Fruit fly (Drosophila melanogaster) whole organism, wandering third instar larva: ENCODE results near the gene Nep6.

Experiments
- Abd-B ChIP-seq: fragments of >200 bp; optimal IDR thresholded peaks from 2 replicates; lab custom pipeline; 2017; ENCODE audit warnings: missing biosample characterization, missing genetic modification characterization
- CG32264 ChIP-seq: fragments of 200-800 bp; sonication (Bioruptor generic); optimal IDR thresholded peaks from 2 replicates; lab custom pipeline; 2016; ENCODE audit warnings: missing biosample characterization, missing genetic modification characterization
- CG9705 ChIP-seq: fragments of 200-800 bp; sonication (Bioruptor generic); optimal IDR thresholded peaks from 2 replicates; lab custom pipeline; 2018; ENCODE audit warnings: missing biosample characterization, mild to moderate bottlenecking, missing genetic modification characterization
- CrebA ChIP-seq: fragments of 200-800 bp; sonication (Bioruptor generic); optimal IDR thresholded peaks from 2 replicates; lab custom pipeline; 2016; ENCODE audit warnings: missing biosample characterization, mild to moderate bottlenecking, missing genetic modification characterization, borderline replicate concordance
- Dif ChIP-seq: fragments of 200-275, 200-300 bp; sonication (Bioruptor generic); optimal IDR thresholded peaks from 2 replicates; lab custom pipeline; 2018; ENCODE audit warnings: missing biosample characterization, missing genetic modification characterization; ENCODE audit not compliant: partially characterized antibody
- GATAd ChIP-seq: sonication (Bioruptor generic); optimal IDR thresholded peaks from 2 replicates; lab custom pipeline; 2016; ENCODE audit warnings: missing biosample characterization, missing genetic modification characterization
- HLH106 ChIP-seq: fragments of 200-800 bp; optimal IDR thresholded peaks from 3 replicates; lab custom pipeline; 2019; ENCODE audit warnings: missing biosample characterization, mild to moderate bottlenecking, missing genetic modification characterization, moderate library complexity
- Hnf4 ChIP-seq: fragments of 200-800 bp; sonication (Bioruptor generic); optimal IDR thresholded peaks from 2 replicates; lab custom pipeline; 2016; ENCODE audit warnings: missing biosample characterization, mild to moderate bottlenecking, missing genetic modification characterization
- Hr78 ChIP-seq: fragments of >200 bp; optimal IDR thresholded peaks from 2 replicates; lab custom pipeline; 2017; ENCODE audit warnings: missing biosample characterization, missing genetic modification characterization
- Hr83 ChIP-seq: fragments of 200-300 bp; sonication (Bioruptor generic); optimal IDR thresholded peaks from 2 replicates; lab custom pipeline; 2016; ENCODE audit warnings: missing biosample characterization, mild to moderate bottlenecking, missing genetic modification characterization, moderate library complexity; ENCODE audit not compliant: poor library complexity, severe bottlenecking
- Mio ChIP-seq: sonication (Bioruptor generic); optimal IDR thresholded peaks from 2 replicates; lab custom pipeline; 2016; ENCODE audit warnings: missing biosample characterization, missing genetic modification characterization
- OdsH ChIP-seq: fragments of 200-800 bp; sonication (Bioruptor generic); optimal IDR thresholded peaks from 2 replicates; lab custom pipeline; 2016; ENCODE audit warnings: missing biosample characterization, mild to moderate bottlenecking, missing genetic modification characterization
- Rel ChIP-seq, 2 experiments: fragments of 200-800 bp; sonication (Bioruptor generic) in 1 of 2; optimal IDR thresholded peaks; 2 replicates in 1 of 2; 3 replicates in 1 of 2; lab custom pipeline; 2016 to 2019; ENCODE audit warnings: mild to moderate bottlenecking in 2 of 2, missing biosample characterization in 2 of 2, missing genetic modification characterization in 2 of 2, moderate library complexity in 1 of 2
- Sp1 ChIP-seq: fragments of 200-800 bp; sonication (Bioruptor generic); optimal IDR thresholded peaks from 3 replicates; lab custom pipeline; 2019; ENCODE audit warnings: missing biosample characterization, mild to moderate bottlenecking, missing genetic modification characterization, moderate library complexity
- Vsx2 ChIP-seq: fragments of 200-300, 225-300 bp; sonication (Bioruptor generic); optimal IDR thresholded peaks from 2 replicates; lab custom pipeline; 2018; ENCODE audit warnings: missing biosample characterization, missing genetic modification characterization; ENCODE audit not compliant: partially characterized antibody
- br ChIP-seq: fragments of 200-800 bp; sonication (Bioruptor generic); optimal IDR thresholded peaks from 2 replicates; lab custom pipeline; 2016; ENCODE audit warnings: missing biosample characterization, missing genetic modification characterization
- brk ChIP-seq: fragments of 200-800 bp; sonication (Bioruptor generic); optimal IDR thresholded peaks from 2 replicates; lab custom pipeline; 2016; ENCODE audit warnings: missing biosample characterization, mild to moderate bottlenecking, missing genetic modification characterization
- dl ChIP-seq, 2 experiments: fragments of 175-275, 200-275 bp in 1 of 2; fragments of 200-275 bp in 1 of 2; sonication (Bioruptor generic); optimal IDR thresholded peaks; lab custom pipeline; 2018; ENCODE audit warnings: mild to moderate bottlenecking in 2 of 2, missing biosample characterization in 2 of 2, missing genetic modification characterization in 2 of 2, moderate library complexity in 2 of 2; ENCODE audit not compliant: partially characterized antibody in 2 of 2, insufficient read depth in 1 of 2
- dmrt93B ChIP-seq: fragments of 200-800 bp; sonication (Bioruptor generic); optimal IDR thresholded peaks from 2 replicates; lab custom pipeline; 2018; ENCODE audit warnings: missing biosample characterization, mild to moderate bottlenecking, missing genetic modification characterization
- dsf ChIP-seq: sonication (Bioruptor generic); optimal IDR thresholded peaks from 2 replicates; lab custom pipeline; 2016; ENCODE audit warnings: missing biosample characterization, missing genetic modification characterization, borderline replicate concordance
- ey ChIP-seq: fragments of 200-800 bp; sonication (Bioruptor generic); optimal IDR thresholded peaks from 2 replicates; lab custom pipeline; 2016; ENCODE audit warnings: missing biosample characterization, missing genetic modification characterization
- foxo ChIP-seq, 2 experiments: fragments of 200-800 bp; sonication (Bioruptor generic); optimal IDR thresholded peaks; 2 replicates in 1 of 2; 3 replicates in 1 of 2; lab custom pipeline; 2016 to 2017; ENCODE audit warnings: missing biosample characterization in 2 of 2, missing genetic modification characterization in 2 of 2
- fru ChIP-seq: fragments of 200-800 bp; sonication (Bioruptor generic); optimal IDR thresholded peaks from 3 replicates; lab custom pipeline; 2016; ENCODE audit warnings: missing biosample characterization, mild to moderate bottlenecking, missing genetic modification characterization
- h ChIP-seq: fragments of 200-800 bp; sonication (Bioruptor generic); optimal IDR thresholded peaks from 3 replicates; lab custom pipeline; 2016; ENCODE audit warnings: missing biosample characterization, mild to moderate bottlenecking, missing genetic modification characterization
- jim ChIP-seq: fragments of 175-275, 200-325 bp; sonication (Bioruptor generic); optimal IDR thresholded peaks from 2 replicates; lab custom pipeline; 2016; ENCODE audit warnings: missing biosample characterization, mild to moderate bottlenecking, missing genetic modification characterization
- pan ChIP-seq: fragments of >200 bp; optimal IDR thresholded peaks from 2 replicates; lab custom pipeline; 2017
- psq ChIP-seq: fragments of 200-800 bp; sonication (Bioruptor generic); optimal IDR thresholded peaks from 3 replicates; lab custom pipeline; 2017; ENCODE audit warnings: missing biosample characterization, mild to moderate bottlenecking, missing genetic modification characterization, moderate library complexity
- rgr ChIP-seq: fragments of 200-800 bp; sonication (Bioruptor generic); optimal IDR thresholded peaks from 3 replicates; lab custom pipeline; 2016; ENCODE audit warnings: missing biosample characterization, mild to moderate bottlenecking, missing genetic modification characterization
- sage ChIP-seq: fragments of 200-800 bp; sonication (Bioruptor generic); optimal IDR thresholded peaks from 2 replicates; lab custom pipeline; 2016; ENCODE audit warnings: missing biosample characterization, mild to moderate bottlenecking, missing genetic modification characterization
- sv ChIP-seq: fragments of 200-800 bp; sonication (Bioruptor generic); optimal IDR thresholded peaks from 3 replicates; lab custom pipeline; 2016; ENCODE audit warnings: missing biosample characterization, missing genetic modification characterization
- woc ChIP-seq: sonication (Bioruptor generic); optimal IDR thresholded peaks from 2 replicates; lab custom pipeline; 2016; ENCODE audit warnings: missing biosample characterization, mild to moderate bottlenecking, missing genetic modification characterization

Gene Nep6

DNA sequence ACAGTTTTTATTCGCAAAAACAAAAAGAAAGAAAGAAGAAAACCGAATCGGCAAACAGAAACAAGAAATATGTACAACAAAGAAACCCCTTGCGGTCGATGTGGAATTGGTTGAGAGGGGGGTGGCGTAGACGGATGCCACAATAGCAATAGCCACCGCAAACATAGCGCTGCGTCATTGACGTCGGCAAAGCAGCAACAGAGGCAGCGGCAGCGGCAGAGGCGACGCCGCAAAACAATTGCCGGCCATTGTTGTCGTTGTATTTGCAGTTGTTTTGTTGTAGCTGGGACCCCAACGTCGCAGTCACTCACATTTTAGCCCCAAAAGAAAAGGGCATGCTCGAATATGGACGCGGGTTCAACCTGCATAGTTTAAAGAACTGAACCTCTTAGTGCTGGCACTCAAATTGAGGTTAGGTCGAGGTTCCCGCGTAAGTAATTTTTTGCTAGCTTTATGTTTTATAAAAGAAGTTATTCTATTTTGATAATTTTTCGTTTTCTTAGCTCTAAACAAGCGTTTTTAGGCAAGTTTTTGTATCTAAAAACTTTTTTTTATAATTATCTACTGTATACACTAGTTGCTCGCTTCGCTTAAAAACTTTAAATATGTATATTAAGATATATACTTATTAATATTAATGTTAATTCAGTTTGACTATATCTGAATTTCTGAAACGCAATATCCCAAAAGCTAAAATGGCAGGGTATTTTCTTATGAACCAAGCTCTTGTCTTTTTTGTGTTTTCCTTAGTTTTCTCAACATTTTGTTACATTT is 45.7 kb upstream of the Nep6 start:
- TF ChIP-seq br (GFP tag; lab: Kevin White, UChicago): no peak
- peak; percentile 74 for TF ChIP-seq Sp1
- TF ChIP-seq Hnf4: no peak
- TF ChIP-seq dmrt93B: peak; percentile 85
- peak; percentile 6 to 31 for TF ChIP-seq dl (GFP tag; optimal IDR thresholded peaks at IDR 0.05; lab: Kevin White, UChicago; ENCODE audit: insufficient read depth in 1 of 2, partially characterized antibody in 2 of 2)
- peak; percentile 80 for TF ChIP-seq HLH106 (tag; lab: Kevin White, UChicago)
- peak; percentile 69 for TF ChIP-seq ey (GFP tag; lab: Kevin White, UChicago)
- TF ChIP-seq foxo (GFP tag; optimal IDR thresholded peaks at IDR 0.05; lab: Kevin White, UChicago): peak in 1 of 2 experiments; percentile 85
- TF ChIP-seq OdsH (GFP tag; lab: Kevin White, UChicago): peak; percentile 80
- TF ChIP-seq sage (GFP tag; lab: Kevin White, UChicago): no peak
- TF ChIP-seq pan (lab: Kevin White, UChicago): peak; percentile 43
- peak; percentile 79 for TF ChIP-seq rgr (GFP tag; lab: Kevin White, UChicago)
- peak; percentile 70 for TF ChIP-seq fru (GFP tag; lab: Kevin White, UChicago)
- TF ChIP-seq Abd-B (GFP tag; lab: Kevin White, UChicago): no peak
- TF ChIP-seq jim: peak; percentile 60
- peak; percentile 65 for TF ChIP-seq sv (GFP tag; lab: Kevin White, UChicago)
- peak; percentile 28 for TF ChIP-seq h (GFP tag; lab: Kevin White, UChicago)
- peak; percentile 9 for TF ChIP-seq Dif (GFP tag; lab: Kevin White, UChicago)
- TF ChIP-seq CrebA: peak; percentile 2
- TF ChIP-seq Hr83: peak; percentile 33
- TF ChIP-seq, all 38 proteins: peak for 16

DNA sequence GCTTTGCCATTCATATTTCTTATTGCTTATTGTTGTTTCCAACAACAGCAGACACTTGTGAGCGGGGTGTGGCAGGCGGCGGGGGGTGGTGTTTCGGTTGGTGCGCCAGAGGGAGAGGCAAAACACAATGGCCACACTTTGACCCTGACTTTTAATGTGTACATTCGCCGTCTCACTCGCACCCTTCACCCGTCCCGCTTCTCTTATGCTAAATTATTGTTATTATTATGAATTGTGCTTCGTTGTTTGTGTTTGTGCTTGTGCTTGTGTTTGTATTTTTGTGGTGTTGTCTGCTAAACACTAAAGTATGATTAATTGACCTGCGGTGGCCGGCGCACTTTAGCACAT is 45.1 kb upstream of the Nep6 start:
- no peak for TF ChIP-seq Mio
- TF ChIP-seq psq (GFP tag; lab: Kevin White, UChicago): peak; percentile 82
- no peak for TF ChIP-seq HLH106 (tag; lab: Kevin White, UChicago)
- TF ChIP-seq Dif (GFP tag; lab: Kevin White, UChicago): peak; percentile 21
- no peak for TF ChIP-seq Rel (GFP tag; optimal IDR thresholded peaks at IDR 0.05; lab: Kevin White, UChicago)
- peak; percentile 19 for TF ChIP-seq Rel (tag; optimal IDR thresholded peaks at IDR 0.05; lab: Kevin White, UChicago)
- TF ChIP-seq Hr78 (GFP tag; lab: Kevin White, UChicago): no peak
- TF ChIP-seq woc (GFP tag; lab: Kevin White, UChicago): no peak
- no peak for TF ChIP-seq CG9705 (GFP tag; lab: Kevin White, UChicago)
- TF ChIP-seq OdsH (GFP tag; lab: Kevin White, UChicago): no peak
- no peak for TF ChIP-seq sv (GFP tag; lab: Kevin White, UChicago)
- no peak for TF ChIP-seq Sp1
- no peak for TF ChIP-seq CrebA
- peak; percentile 5 for TF ChIP-seq Hnf4
- no peak for TF ChIP-seq CG32264 (GFP tag; lab: Kevin White, UChicago)
- TF ChIP-seq, all 38 proteins: peak for 4

DNA sequence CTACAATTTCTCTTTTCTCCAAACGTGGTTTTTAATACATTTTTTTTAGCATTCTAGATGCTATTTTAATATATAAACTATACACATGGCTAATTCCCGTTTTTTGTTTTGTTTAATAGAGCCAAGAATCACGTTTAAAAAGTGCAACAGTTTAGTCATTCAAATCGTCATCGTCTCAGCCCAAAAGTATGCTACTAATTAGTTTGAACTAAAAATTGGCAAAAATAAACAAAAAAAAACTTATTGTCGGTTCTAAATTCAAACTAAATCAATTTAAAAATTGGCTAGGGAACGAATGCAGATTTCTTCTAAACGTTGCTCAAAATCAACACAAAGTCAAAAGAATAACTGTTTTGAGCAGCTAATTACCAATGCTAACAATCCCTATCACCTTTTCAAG is 44.4 kb upstream of the Nep6 start:
- TF ChIP-seq rgr (GFP tag; lab: Kevin White, UChicago) (no peak), brk (peak; percentile 8), foxo (GFP tag; optimal IDR thresholded peaks at IDR 0.05; lab: Kevin White, UChicago) (no peak)

DNA sequence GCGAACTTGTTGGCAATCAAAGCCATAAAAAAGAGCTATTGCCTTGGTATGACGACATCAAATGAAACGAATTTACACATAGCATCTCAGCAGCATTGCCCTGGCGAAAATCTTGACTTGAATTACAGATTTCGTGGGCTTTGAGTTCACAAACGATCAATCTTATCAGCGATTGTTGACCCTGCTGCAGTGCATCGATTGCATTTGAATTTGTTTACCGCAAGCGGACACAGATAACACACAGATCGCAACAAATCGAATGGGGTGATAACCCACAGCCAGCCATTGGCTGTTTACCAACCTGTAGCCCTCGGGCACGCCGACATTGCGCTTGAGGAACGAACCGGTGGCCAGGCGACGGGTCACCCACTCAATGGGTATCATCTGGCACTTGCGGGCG is 42.3 kb upstream of the Nep6 start:
- TF ChIP-seq dsf (GFP tag; lab: Kevin White, UChicago) (no peak), fru (GFP tag; lab: Kevin White, UChicago) (no peak), CG9705 (GFP tag; lab: Kevin White, UChicago) (no peak), GATAd (GFP tag; lab: Kevin White, UChicago) (no peak), Vsx2 (no peak)
- TF ChIP-seq, all 38 proteins: peak for 0
